Worm (Caenorhabditis elegans): ENCODE results near the gene K03D3.2.

The K03D3.2 gene

DNA sequence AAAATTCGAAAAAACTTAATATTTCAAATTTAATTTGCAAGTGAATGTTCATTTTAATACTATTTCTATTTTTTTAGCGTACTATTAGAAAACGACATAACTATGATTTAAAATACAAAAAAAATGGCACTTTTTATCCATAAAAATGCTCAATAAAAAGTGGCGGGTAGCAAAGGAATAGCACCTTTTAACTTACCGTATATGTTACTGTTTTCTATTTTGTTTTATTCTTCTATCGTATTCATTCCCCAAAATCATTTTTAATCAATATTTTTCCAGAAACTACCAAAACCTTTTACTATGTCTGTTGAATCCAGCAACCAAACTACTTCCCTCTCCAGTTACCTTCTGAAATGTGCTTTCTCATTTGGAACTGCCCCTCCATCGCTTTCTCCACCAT, 22.3 kb upstream of the K03D3.2 start, which contains the start of gene C35D6.4 (continued):
- no peak for TF ChIP-seq hlh-30 (tag; optimal IDR thresholded peaks at IDR 0.05; ENCODE audit: insufficient read depth)
- no peak for TF ChIP-seq nhr-42 (GFP tag; IDR thresholded peaks at IDR 0.05)

- TF ChIP-seq daf-19 (GFP tag; conservative IDR thresholded peaks at IDR 0.05) (no peak), Y105C5A.15 (GFP tag; IDR thresholded peaks at IDR 0.05) (no peak), hif-1 (tag; optimal IDR thresholded peaks at IDR 0.05) (no peak), aha-1 (tag) (peak; percentile 31), arid-1 (GFP tag; conservative IDR thresholded peaks at IDR 0.05) (no peak), aly-2 (tag; optimal IDR thresholded peaks at IDR 0.05) (no peak), mxl-3 (GFP tag; optimal IDR thresholded peaks at IDR 0.05) (no peak)
Observed at ce11 chrIV:16346514-16346913, 18.1 kb upstream of the K03D3.2 start, which contains the start of gene C35D6.3. Gene C35D6.3 (plus strand): TSS chrIV:16346814.

- no peak for TF ChIP-seq cey-2 (tag; optimal IDR thresholded peaks at IDR 0.05; ENCODE audit: borderline replicate concordance, insufficient read depth)
Observed at ce11 chrIV:16336721-16337120, 8.3 kb upstream of the K03D3.2 start, which contains the start of gene C35D6.13. Gene C35D6.13 (plus strand): TSS chrIV:16337021.

DNA sequence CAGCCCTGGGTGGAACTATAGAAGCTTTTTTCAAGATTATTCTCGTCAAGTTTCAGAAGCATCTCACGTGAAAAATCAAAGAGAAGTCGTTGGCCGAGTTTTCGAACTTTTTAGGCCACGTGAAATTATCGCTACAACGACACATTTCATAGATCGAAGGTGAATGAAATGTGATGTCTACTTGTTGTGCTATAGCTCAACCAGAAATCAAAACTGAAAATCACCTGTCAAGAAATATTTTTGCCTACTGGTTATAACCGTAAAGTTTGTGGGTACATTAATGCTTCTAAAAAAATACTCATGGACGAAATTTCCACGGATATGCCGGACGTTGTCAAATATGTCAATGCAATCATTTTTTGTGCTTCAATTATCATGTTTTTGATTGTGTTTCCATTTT, 6.6 kb upstream of the K03D3.2 start, which contains the start of gene srz-38:
TSS of gene srz-38 (plus strand) at position 301 of the 400 bp plus-strand sequence.
- TF ChIP-seq T20F7.1 (GFP tag; optimal IDR thresholded peaks at IDR 0.05) (no peak), fos-1 (tag; optimal IDR thresholded peaks at IDR 0.05) (no peak), ceh-20 (GFP tag; IDR thresholded peaks at IDR 0.05) (no peak), skn-1 (tag; optimal IDR thresholded peaks at IDR 0.05) (no peak), nhr-48 (tag; optimal IDR thresholded peaks at IDR 0.05) (no peak), jun-1 (tag; optimal IDR thresholded peaks at IDR 0.05) (no peak), pqm-1 (tag; optimal IDR thresholded peaks at IDR 0.05) (no peak), mep-1 (tag; optimal IDR thresholded peaks at IDR 0.05) (no peak), zfp-2 (tag; optimal IDR thresholded peaks at IDR 0.05) (no peak), nhr-10 (tag; optimal IDR thresholded peaks at IDR 0.05) (no peak), T26A8.4 (GFP tag; IDR thresholded peaks at IDR 0.05) (no peak), rbr-2 (tag; optimal IDR thresholded peaks at IDR 0.05) (no peak)

DNA sequence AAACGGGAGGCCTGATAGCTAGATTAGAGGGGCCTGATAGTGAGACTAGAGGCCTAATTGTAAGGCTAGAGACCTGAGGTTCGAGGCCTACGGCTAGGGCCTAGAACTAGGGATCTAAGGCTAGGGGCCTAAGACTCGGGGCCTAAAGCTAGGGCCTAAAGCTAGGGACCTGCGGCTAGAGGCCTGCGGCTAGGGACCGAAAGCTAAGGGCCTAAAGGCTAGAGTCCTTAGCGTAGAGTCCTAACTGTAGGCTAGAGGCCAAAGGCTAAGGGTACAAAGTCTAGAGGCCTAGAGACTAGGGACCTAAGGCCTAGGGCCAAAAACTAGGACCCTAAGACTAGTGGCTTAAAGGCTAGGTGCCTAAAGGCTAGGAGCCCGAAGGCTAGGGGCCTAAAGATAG, 4.7 kb upstream of the K03D3.2 start:
- TF ChIP-seq cey-2 (tag; optimal IDR thresholded peaks at IDR 0.05; ENCODE audit: borderline replicate concordance, insufficient read depth) (no peak), tra-1 (GFP tag; IDR thresholded peaks at IDR 0.05) (0 out of 2 replicates have a peak, but pooled peaks have one; percentile 30), dmd-8 (GFP tag; IDR thresholded peaks at IDR 0.05) (0 out of 2 replicates have a peak, but pooled peaks have one; percentile 58)

DNA sequence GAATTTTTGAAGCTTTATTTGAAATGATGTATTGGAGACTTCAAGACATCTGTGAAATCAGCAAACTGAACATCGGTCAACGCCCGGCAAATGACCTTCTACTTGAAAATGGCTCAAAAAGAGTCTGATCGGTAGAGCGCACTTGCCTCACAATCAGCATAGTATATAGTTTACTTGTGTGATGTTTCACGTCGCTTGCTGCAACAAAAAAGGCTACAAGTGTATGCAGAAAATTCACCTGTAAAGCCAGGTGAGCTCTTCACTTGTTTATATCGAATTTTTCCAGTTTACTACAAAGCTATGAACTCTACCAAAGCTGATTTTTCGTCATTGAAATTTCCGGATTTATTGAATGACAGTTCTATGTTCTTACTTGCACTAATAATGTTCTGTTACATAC, 4.2 kb upstream of the K03D3.2 start, which contains the start of gene srz-71:
TSS of gene srz-71 (plus strand) at position 301 of the 400 bp plus-strand sequence.
- no peak for TF ChIP-seq dmd-6 (GFP tag; IDR thresholded peaks at IDR 0.05)
- no peak for TF ChIP-seq nhr-25 (tag; optimal IDR thresholded peaks at IDR 0.05; ENCODE audit: borderline replicate concordance, insufficient read depth)

ce11 chrIV:16330508-16330907, 2.1 kb upstream of the K03D3.2 start:
- peak; percentile 84 for TF ChIP-seq set-16 (GFP tag; IDR thresholded peaks at IDR 0.05)
- no peak for TF ChIP-seq zip-11 (GFP tag; IDR thresholded peaks at IDR 0.05)
- peak; percentile 89 for TF ChIP-seq aha-1 (tag)

DNA sequence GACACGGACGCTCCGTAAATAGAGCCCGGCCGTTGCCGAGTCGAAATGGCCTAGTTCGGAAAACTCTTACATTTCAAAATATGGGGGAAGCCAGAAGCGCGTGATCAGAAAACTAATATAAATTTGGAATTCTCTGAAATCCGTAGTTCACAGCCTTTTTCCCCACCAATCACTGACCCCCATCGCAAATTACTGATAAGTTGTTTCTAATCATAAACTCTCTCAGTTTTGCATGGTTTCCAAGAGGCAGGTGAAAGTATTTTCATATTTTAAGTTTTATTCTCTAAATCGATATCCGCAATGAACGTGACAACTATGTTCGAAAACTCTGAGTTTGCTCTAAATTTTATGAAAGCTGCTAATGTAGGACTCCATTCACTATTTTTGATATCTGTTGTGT, 740 bp upstream of the K03D3.2 start, which contains the start of gene srz-74:
TSS of gene srz-74 (plus strand) at position 301 of the 400 bp plus-strand sequence.
- peak in 1 of 2 experiments; percentile 16 for TF ChIP-seq unc-62 (GFP tag; optimal IDR thresholded peaks at IDR 0.05 in 1 of 2)
- no peak for TF ChIP-seq unc-62 (tag; optimal IDR thresholded peaks at IDR 0.05)
- no peak for TF ChIP-seq tag-97 (GFP tag; IDR thresholded peaks at IDR 0.05)

Measured in whole organism, L4 larva.